Worm (Caenorhabditis elegans) whole organism, young adult: ENCODE measurements around the gene unc-6.

Experiments used
- B0019.2 ChIP-seq: fragments of 200-800 bp; sonication (Bioruptor generic); conservative IDR thresholded peaks from 2 replicates; pipeline ENCODE4 v1.3.6; 2022; ENCODE audit warnings: missing genetic modification reagents, missing genetic modification characterization, missing compliant biosample characterization
- B0261.1 ChIP-seq: sonication (generic microtip); optimal IDR thresholded peaks from 2 replicates; lab custom pipeline; 2016; ENCODE audit warnings: mild to moderate bottlenecking, missing genetic modification characterization, moderate library complexity, missing compliant biosample characterization
- B0336.3 ChIP-seq: fragments of 200-800 bp; sonication (Bioruptor generic); IDR thresholded peaks from 2 replicates; pipeline ENCODE4 v1.3.6; 2022; ENCODE audit warnings: missing genetic modification characterization, missing compliant biosample characterization
- F23B12.7 ChIP-seq: sonication (generic microtip); optimal IDR thresholded peaks from 2 replicates; lab custom pipeline; 2017; ENCODE audit warnings: missing genetic modification characterization, mild to moderate bottlenecking, missing compliant biosample characterization, antibody characterized with exemption, moderate library complexity; ENCODE audit not compliant: insufficient read depth
- F33H1.4 ChIP-seq: fragments of 200-800 bp; sonication (Bioruptor generic); IDR thresholded peaks from 2 replicates; pipeline ENCODE4 v1.3.6; 2022; ENCODE audit warnings: missing genetic modification reagents, missing genetic modification characterization, missing compliant biosample characterization
- F37B4.10 ChIP-seq: fragments of 200-800 bp; sonication (Bioruptor generic); IDR thresholded peaks from 2 replicates; pipeline ENCODE4 v1.3.6; 2022; ENCODE audit warnings: missing genetic modification characterization, missing compliant biosample characterization
- F49E8.2 ChIP-seq: sonication (generic microtip); optimal IDR thresholded peaks from 3 replicates; lab custom pipeline; 2017; ENCODE audit warnings: missing genetic modification characterization, mild to moderate bottlenecking, missing compliant biosample characterization, antibody characterized with exemption, moderate library complexity; ENCODE audit not compliant: insufficient read depth
- F52B5.7 ChIP-seq: sonication (generic microtip); optimal IDR thresholded peaks from 2 replicates; lab custom pipeline; 2016; ENCODE audit warnings: mild to moderate bottlenecking, missing genetic modification characterization, missing compliant biosample characterization
- F57A8.1 ChIP-seq: fragments of 200-800 bp; sonication (Bioruptor generic); optimal IDR thresholded peaks from 2 replicates; lab custom pipeline; 2018; ENCODE audit warnings: mild to moderate bottlenecking, missing genetic modification characterization, moderate library complexity, missing compliant biosample characterization
- F57C9.4 ChIP-seq: sonication (generic microtip); optimal IDR thresholded peaks from 2 replicates; lab custom pipeline; 2017; ENCODE audit warnings: mild to moderate bottlenecking, missing genetic modification characterization, missing compliant biosample characterization
- Y53F4B.3 ChIP-seq: fragments of 200-800 bp; sonication (Bioruptor generic); IDR thresholded peaks from 2 replicates; pipeline ENCODE4 v1.3.6; 2022; ENCODE audit warnings: missing genetic modification reagents, missing genetic modification characterization, missing compliant biosample characterization
- Y79H2A.3 ChIP-seq: fragments of 200-800 bp; sonication (Bioruptor generic); conservative IDR thresholded peaks from 2 replicates; pipeline ENCODE4 v1.3.6; 2022; ENCODE audit warnings: missing genetic modification reagents, missing genetic modification characterization, missing compliant biosample characterization
- attf-3 ChIP-seq: fragments of 200-800 bp; sonication (Bioruptor generic); conservative IDR thresholded peaks from 2 replicates; pipeline ENCODE4 v1.3.6; 2022; ENCODE audit warnings: missing genetic modification reagents, missing genetic modification characterization, missing compliant biosample characterization
- attf-5 ChIP-seq: fragments of 200-800 bp; sonication (Bioruptor generic); optimal IDR thresholded peaks from 2 replicates; lab custom pipeline; 2018; ENCODE audit warnings: mild to moderate bottlenecking, missing genetic modification characterization, missing compliant biosample characterization
- dpff-1 ChIP-seq: sonication (generic microtip); optimal IDR thresholded peaks from 2 replicates; lab custom pipeline; 2017; ENCODE audit warnings: mild to moderate bottlenecking, missing genetic modification characterization, missing compliant biosample characterization
- dpl-1 ChIP-seq: fragments of 150-350 bp; optimal IDR thresholded peaks from 2 replicates; lab custom pipeline; 2014; ENCODE audit warnings: missing biosample characterization, missing genetic modification reagents, missing genetic modification characterization
- egl-18 ChIP-seq: fragments of 200-800 bp; sonication (Bioruptor generic); IDR thresholded peaks from 2 replicates; pipeline ENCODE4 v1.3.6; 2022; ENCODE audit warnings: missing genetic modification reagents, missing genetic modification characterization, missing compliant biosample characterization
- ekl-4 ChIP-seq: fragments of 200-800 bp; sonication (Bioruptor generic); IDR thresholded peaks from 2 replicates; pipeline ENCODE4 v1.3.6; 2022; ENCODE audit warnings: missing genetic modification reagents, missing genetic modification characterization, missing compliant biosample characterization
- fkh-3 ChIP-seq: sonication (generic microtip); optimal IDR thresholded peaks from 2 replicates; lab custom pipeline; 2016; ENCODE audit warnings: mild to moderate bottlenecking, missing genetic modification characterization, missing compliant biosample characterization
- gei-17 ChIP-seq: fragments of 200-800 bp; sonication (Bioruptor generic); optimal IDR thresholded peaks from 2 replicates; lab custom pipeline; 2018; ENCODE audit warnings: mild to moderate bottlenecking, missing genetic modification characterization, missing compliant biosample characterization
- him-1 ChIP-seq: sonication (generic microtip); optimal IDR thresholded peaks from 2 replicates; lab custom pipeline; 2016; ENCODE audit warnings: missing genotype, missing genetic modification reagents, missing genetic modification characterization, missing compliant biosample characterization
- hmg-20 ChIP-seq: fragments of 200-800 bp; sonication (Bioruptor generic); IDR thresholded peaks from 2 replicates; pipeline ENCODE4 v1.3.6; 2022; ENCODE audit warnings: missing genetic modification reagents, missing genetic modification characterization, missing compliant biosample characterization
- hrde-1 ChIP-seq: sonication (generic microtip); optimal IDR thresholded peaks from 2 replicates; lab custom pipeline; 2016; ENCODE audit warnings: missing genetic modification characterization, mild to moderate bottlenecking, missing compliant biosample characterization, moderate library complexity, missing genotype, missing genetic modification reagents, borderline replicate concordance
- let-526 ChIP-seq: fragments of 200-800 bp; sonication (Bioruptor generic); IDR thresholded peaks from 2 replicates; pipeline ENCODE4 v1.3.6; 2022; ENCODE audit warnings: missing genetic modification reagents, missing genetic modification characterization, missing compliant biosample characterization
- lsl-1 ChIP-seq: fragments of 200-800 bp; sonication (Bioruptor generic); optimal IDR thresholded peaks from 2 replicates; lab custom pipeline; 2018; ENCODE audit warnings: mild to moderate bottlenecking, missing genetic modification characterization, moderate library complexity, missing compliant biosample characterization
- madf-10 ChIP-seq: sonication (generic microtip); optimal IDR thresholded peaks from 2 replicates; lab custom pipeline; 2016; ENCODE audit warnings: mild to moderate bottlenecking, missing genetic modification characterization, missing compliant biosample characterization
- mel-28 ChIP-seq: sonication (generic microtip); optimal IDR thresholded peaks from 2 replicates; lab custom pipeline; 2016; ENCODE audit warnings: borderline replicate concordance, mild to moderate bottlenecking, missing genetic modification characterization, missing compliant biosample characterization
- nfya-2 ChIP-seq: fragments of 200-800 bp; sonication (Bioruptor generic); IDR thresholded peaks from 2 replicates; pipeline ENCODE4 v1.3.6; 2022; ENCODE audit warnings: missing genetic modification reagents, missing genetic modification characterization, missing compliant biosample characterization
- nhr-80 ChIP-seq: sonication (generic microtip); optimal IDR thresholded peaks from 2 replicates; lab custom pipeline; 2016; ENCODE audit warnings: missing genetic modification characterization, missing compliant biosample characterization
- rec-8 ChIP-seq, 2 experiments: sonication (generic microtip); optimal IDR thresholded peaks; 2 replicates each; lab custom pipeline; 2016; ENCODE audit warnings: mild to moderate bottlenecking in 2 of 2, missing genetic modification characterization in 2 of 2, missing genetic modification reagents in 2 of 2, missing genotype in 2 of 2, missing biosample characterization in 1 of 2, missing compliant biosample characterization in 1 of 2, moderate library complexity in 1 of 2
- snpc-1.1 ChIP-seq: sonication (generic microtip); optimal IDR thresholded peaks from 2 replicates; lab custom pipeline; 2017; ENCODE audit warnings: missing genetic modification characterization, mild to moderate bottlenecking, missing compliant biosample characterization, antibody characterized with exemption, moderate library complexity, missing genotype, missing genetic modification reagents; ENCODE audit not compliant: insufficient read depth
- snpc-1.3 ChIP-seq: sonication (generic microtip); optimal IDR thresholded peaks from 2 replicates; lab custom pipeline; 2017; ENCODE audit warnings: missing genetic modification characterization, mild to moderate bottlenecking, missing compliant biosample characterization, antibody characterized with exemption, moderate library complexity, missing genotype, missing genetic modification reagents; ENCODE audit not compliant: insufficient read depth
- snpc-3.4 ChIP-seq: sonication (generic microtip); optimal IDR thresholded peaks from 2 replicates; lab custom pipeline; 2017; ENCODE audit warnings: missing genetic modification characterization, mild to moderate bottlenecking, missing compliant biosample characterization, antibody characterized with exemption, moderate library complexity, missing genotype, missing genetic modification reagents
- ztf-22 ChIP-seq: fragments of 200-800 bp; sonication (Bioruptor generic); optimal IDR thresholded peaks from 2 replicates; lab custom pipeline; 2018; ENCODE audit warnings: mild to moderate bottlenecking, missing genetic modification characterization, moderate library complexity, missing compliant biosample characterization
- ztf-26 ChIP-seq: sonication (generic microtip); optimal IDR thresholded peaks from 2 replicates; lab custom pipeline; 2017; ENCODE audit warnings: missing genetic modification characterization, missing compliant biosample characterization

Gene unc-6

ce11 chrX:6884439-6884838 is 5.0 kb upstream of the unc-6 start (continued):
- TF ChIP-seq egl-18 (GFP tag; lab: Robert Waterston, UW), result no peak

- peak; percentile 40 for TF ChIP-seq nhr-80 (tag; lab: Kevin White, UChicago)
- no peak for TF ChIP-seq ztf-22 (GFP tag; lab: Kevin White, UChicago)
- TF ChIP-seq F57A8.1 (GFP tag; lab: Kevin White, UChicago), result no peak
- TF ChIP-seq, all 124 proteins: peak for 1
These were observed 4.1 kb upstream of the unc-6 start, which contains the start of gene F41C6.7 for ce11 chrX:6885227-6885853. Gene F41C6.7 (minus strand): TSS chrX:6885277.

- TF ChIP-seq F57C9.4 (tag; lab: Kevin White, UChicago), result no peak
- no peak for TF ChIP-seq ztf-26 (tag; lab: Kevin White, UChicago)
- no peak for TF ChIP-seq nfya-2 (GFP tag; lab: Robert Waterston, UW)
- no peak for TF ChIP-seq B0336.3
- TF ChIP-seq gei-17 (GFP tag; lab: Kevin White, UChicago), result no peak
- no peak for TF ChIP-seq Y53F4B.3
- TF ChIP-seq F49E8.2 (tag; lab: Kevin White, UChicago), result no peak
These were observed 1.3 kb upstream of the unc-6 start for ce11 chrX:6888208-6888607.

ce11 chrX:6893074-6893473 is 3.6 kb downstream of the unc-6 start:
- TF ChIP-seq hmg-20 (GFP tag; lab: Robert Waterston, UW) (no peak), snpc-3.4 (tag; lab: Kevin White, UChicago) (no peak), dpl-1 (GFP tag; lab: Kevin White, UChicago) (no peak), F23B12.7 (tag; lab: Kevin White, UChicago) (no peak), B0261.1 (tag; lab: Kevin White, UChicago) (no peak), Y53F4B.3 (no peak), F37B4.10 (no peak), Y79H2A.3 (no peak)

ce11 chrX:6894104-6894503 is 4.6 kb downstream of the unc-6 start:
- no peak for TF ChIP-seq F52B5.7 (tag; lab: Kevin White, UChicago)
- TF ChIP-seq mel-28, result no peak
- TF ChIP-seq F33H1.4, result no peak
- no peak for TF ChIP-seq madf-10 (tag; lab: Kevin White, UChicago)
- no peak for TF ChIP-seq let-526
- TF ChIP-seq ekl-4 (GFP tag; lab: Robert Waterston, UW), result no peak

- TF ChIP-seq snpc-1.1 (no peak), B0019.2 (GFP tag; lab: Robert Waterston, UW) (no peak), F57A8.1 (GFP tag; lab: Kevin White, UChicago) (no peak), dpff-1 (tag; lab: Kevin White, UChicago) (no peak), F52B5.7 (tag; lab: Kevin White, UChicago) (no peak), snpc-1.3 (no peak), fkh-3 (no peak), attf-3 (GFP tag; lab: Robert Waterston, UW) (no peak), attf-5 (GFP tag; lab: Kevin White, UChicago) (no peak), lsl-1 (GFP tag; lab: Kevin White, UChicago) (no peak), him-1 (tag; lab: Kevin White, UChicago) (no peak), hrde-1 (no peak), rec-8 (tag; optimal IDR thresholded peaks at IDR 0.05; lab: Kevin White, UChicago) (no peak)
- TF ChIP-seq, all 124 proteins: peak for 0
These were observed 10.4 kb downstream of the unc-6 start, which contains the start of gene F14B8.4 for ce11 chrX:6899848-6900247. Gene F14B8.4 (minus strand): TSS chrX:6899948.
